Fruit fly (Drosophila melanogaster) whole organism, embryonic: ENCODE measurements around the gene 5-HT7.

Experiments used
- Adf1 ChIP-seq: fragments of 200-800 bp; sonication (Bioruptor generic); IDR thresholded peaks from 2 replicates; pipeline ENCODE4 v1.3.6; 2022; ENCODE audit warnings: missing biosample characterization, missing genetic modification characterization
- Aef1 ChIP-seq: fragments of 200-800 bp; sonication (Bioruptor generic); IDR thresholded peaks from 3 replicates; pipeline ENCODE4 v1.3.6; 2022; ENCODE audit warnings: missing biosample characterization, missing genetic modification characterization
- Antp ChIP-seq: fragments of 200-800 bp; sonication (Bioruptor generic); optimal IDR thresholded peaks from 3 replicates; lab custom pipeline; 2016; ENCODE audit warnings: missing biosample characterization, missing genetic modification characterization
- CG10543 ChIP-seq: fragments of 200-800 bp; sonication (Bioruptor generic); optimal IDR thresholded peaks from 3 replicates; lab custom pipeline; 2017; ENCODE audit warnings: missing biosample characterization, mild to moderate bottlenecking, missing genetic modification characterization, moderate library complexity
- CG10959 ChIP-seq: fragments of 200-800 bp; sonication (Bioruptor generic); IDR thresholded peaks from 2 replicates; pipeline ENCODE4 v1.3.6; 2022; ENCODE audit warnings: missing biosample characterization, missing genetic modification characterization
- CG10979 ChIP-seq: fragments of 200-800 bp; sonication (Bioruptor generic); optimal IDR thresholded peaks from 2 replicates; lab custom pipeline; 2018; ENCODE audit warnings: missing biosample characterization, mild to moderate bottlenecking, missing genetic modification characterization, moderate library complexity
- CG11695 ChIP-seq: fragments of 200-800 bp; sonication (Bioruptor generic); IDR thresholded peaks from 3 replicates; pipeline ENCODE4 v1.3.6; 2022; ENCODE audit warnings: missing biosample characterization, missing genetic modification characterization
- CG12659 ChIP-seq: fragments of 200-800 bp; sonication (Bioruptor generic); optimal IDR thresholded peaks from 3 replicates; lab custom pipeline; 2017; ENCODE audit warnings: mild to moderate bottlenecking, missing biosample characterization, missing genetic modification reagents, missing genetic modification characterization
- CG13424 ChIP-seq: fragments of 200-800 bp; sonication (Bioruptor generic); optimal IDR thresholded peaks from 2 replicates; lab custom pipeline; 2019; ENCODE audit warnings: missing biosample characterization, mild to moderate bottlenecking, missing genetic modification characterization, moderate library complexity
- CG14050 ChIP-seq: fragments of 200-800 bp; sonication (Bioruptor generic); IDR thresholded peaks from 3 replicates; pipeline ENCODE4 v1.3.6; 2022; ENCODE audit warnings: missing biosample characterization, missing genetic modification characterization
- CG16813 ChIP-seq: fragments of 200-800 bp; sonication (Bioruptor generic); IDR thresholded peaks from 3 replicates; pipeline ENCODE4 v1.3.6; 2022; ENCODE audit warnings: missing biosample characterization, missing genetic modification characterization; ENCODE audit not compliant: partially characterized antibody
- CG18011 ChIP-seq: fragments of 200-800 bp; sonication (Bioruptor generic); optimal IDR thresholded peaks from 2 replicates; lab custom pipeline; 2017; ENCODE audit warnings: missing biosample characterization, missing genetic modification characterization, mild to moderate bottlenecking, moderate library complexity, missing genotype
- CG18599 ChIP-seq: fragments of 200-800 bp; sonication (Bioruptor generic); optimal IDR thresholded peaks from 3 replicates; lab custom pipeline; 2017; ENCODE audit warnings: missing biosample characterization, missing genetic modification characterization, mild to moderate bottlenecking, moderate library complexity, missing genetic modification reagents
- CG34376 ChIP-seq: fragments of 200-800 bp; sonication (Bioruptor generic); optimal IDR thresholded peaks from 2 replicates; lab custom pipeline; 2018; ENCODE audit warnings: missing biosample characterization, mild to moderate bottlenecking, missing genetic modification characterization
- CG6683 ChIP-seq: fragments of 200-800 bp; sonication (Bioruptor generic); optimal IDR thresholded peaks from 2 replicates; lab custom pipeline; 2017; ENCODE audit warnings: missing biosample characterization, mild to moderate bottlenecking, missing genetic modification characterization, missing genetic modification reagents
- CG7928 ChIP-seq: fragments of 200-800 bp; sonication (Bioruptor generic); optimal IDR thresholded peaks from 2 replicates; lab custom pipeline; 2017; ENCODE audit warnings: missing biosample characterization, mild to moderate bottlenecking, missing genetic modification characterization
- CG8478 ChIP-seq: fragments of >200 bp; optimal IDR thresholded peaks from 2 replicates; lab custom pipeline; 2018
- CG8944 ChIP-seq: fragments of 200-800 bp; sonication (Bioruptor generic); optimal IDR thresholded peaks from 3 replicates; lab custom pipeline; 2016; ENCODE audit warnings: missing biosample characterization, missing genetic modification characterization
- CoRest ChIP-seq: fragments of 200-800 bp; sonication (Bioruptor generic); optimal IDR thresholded peaks from 3 replicates; lab custom pipeline; 2018; ENCODE audit warnings: missing biosample characterization, mild to moderate bottlenecking, missing genetic modification characterization, moderate library complexity
- Dbx ChIP-seq: fragments of 200-800 bp; sonication (Bioruptor generic); IDR thresholded peaks from 3 replicates; pipeline ENCODE4 v1.3.6; 2022; ENCODE audit warnings: missing biosample characterization, missing genetic modification characterization
- E2f2 ChIP-seq: fragments of 200-800 bp; sonication (Bioruptor generic); IDR thresholded peaks from 2 replicates; pipeline ENCODE4 v1.3.6; 2022; ENCODE audit warnings: missing biosample characterization, missing genetic modification characterization
- Elba2 ChIP-seq: fragments of 200-800 bp; sonication (Bioruptor generic); optimal IDR thresholded peaks from 3 replicates; lab custom pipeline; 2016; ENCODE audit warnings: missing biosample characterization, missing genetic modification characterization
- H2.0 ChIP-seq: fragments of 200-800 bp; sonication (Bioruptor generic); IDR thresholded peaks from 2 replicates; pipeline ENCODE4 v1.3.6; 2022; ENCODE audit warnings: missing biosample characterization, missing genetic modification characterization
- Hand ChIP-seq: fragments of 200-800 bp; sonication (Bioruptor generic); optimal IDR thresholded peaks from 2 replicates; lab custom pipeline; 2017; ENCODE audit warnings: mild to moderate bottlenecking, missing biosample characterization, missing genetic modification reagents, missing genetic modification characterization
- Hmr ChIP-seq: fragments of 200-800 bp; sonication (Bioruptor generic); optimal IDR thresholded peaks from 3 replicates; lab custom pipeline; 2017; ENCODE audit warnings: mild to moderate bottlenecking, missing biosample characterization, missing genetic modification reagents, missing genetic modification characterization
- Lim3 ChIP-seq: fragments of 200-800 bp; sonication (Bioruptor generic); IDR thresholded peaks from 2 replicates; pipeline ENCODE4 v1.3.6; 2022; ENCODE audit warnings: missing biosample characterization, missing genetic modification characterization
- Mes4 ChIP-seq: fragments of 200-800 bp; sonication (Bioruptor generic); optimal IDR thresholded peaks from 2 replicates; lab custom pipeline; 2016; ENCODE audit warnings: missing biosample characterization, missing genetic modification characterization
- NFAT ChIP-seq: fragments of 200-800 bp; sonication (Bioruptor generic); IDR thresholded peaks from 2 replicates; pipeline ENCODE4 v1.3.6; 2022; ENCODE audit warnings: missing biosample characterization, missing genetic modification characterization
- Nf-YA ChIP-seq: fragments of 200-800 bp; sonication (Bioruptor generic); IDR thresholded peaks from 2 replicates; pipeline ENCODE4 v1.3.6; 2022; ENCODE audit warnings: missing biosample characterization, missing genetic modification characterization
- Opbp ChIP-seq: fragments of 200-800 bp; sonication (Bioruptor generic); IDR thresholded peaks from 3 replicates; pipeline ENCODE4 v1.3.6; 2022; ENCODE audit warnings: missing biosample characterization, missing genetic modification characterization; ENCODE audit not compliant: partially characterized antibody
- Taf1 ChIP-seq: fragments of 200-800 bp; sonication (Bioruptor generic); IDR thresholded peaks from 2 replicates; pipeline ENCODE4 v1.3.6; 2022; ENCODE audit warnings: missing biosample characterization, missing genetic modification characterization
- bab2 ChIP-seq: fragments of 200-800 bp; sonication (Bioruptor generic); optimal IDR thresholded peaks from 2 replicates; lab custom pipeline; 2016; ENCODE audit warnings: missing biosample characterization, missing genetic modification characterization
- bsh ChIP-seq, 2 experiments: fragments of 200-800 bp; sonication (Bioruptor generic); optimal IDR thresholded peaks; 2 replicates each; lab custom pipeline; 2017 to 2018; ENCODE audit warnings: mild to moderate bottlenecking in 2 of 2, missing biosample characterization in 2 of 2, missing genetic modification characterization in 2 of 2, moderate library complexity in 1 of 2
- cad ChIP-seq: fragments of >200 bp; optimal IDR thresholded peaks from 2 replicates; lab custom pipeline; 2017; ENCODE audit warnings: missing biosample characterization, missing genetic modification characterization
- cato ChIP-seq: fragments of 200-800 bp; sonication (Bioruptor generic); optimal IDR thresholded peaks from 2 replicates; lab custom pipeline; 2016; ENCODE audit warnings: missing biosample characterization, missing genetic modification characterization, borderline replicate concordance
- cg ChIP-seq: fragments of 200-800 bp; sonication (Bioruptor generic); optimal IDR thresholded peaks from 3 replicates; lab custom pipeline; 2019; ENCODE audit warnings: missing biosample characterization, mild to moderate bottlenecking, missing genetic modification characterization, moderate library complexity
- chif ChIP-seq, 2 experiments: fragments of 200-800 bp; sonication (Bioruptor generic); optimal IDR thresholded peaks; 3 replicates each; lab custom pipeline; 2016; ENCODE audit warnings: missing biosample characterization in 2 of 2, missing genetic modification characterization in 2 of 2
- dati ChIP-seq: fragments of 200-800 bp; sonication (Bioruptor generic); IDR thresholded peaks from 2 replicates; pipeline ENCODE4 v1.3.6; 2022; ENCODE audit warnings: missing biosample characterization, missing genetic modification characterization
- disco-r ChIP-seq: fragments of 200-800 bp; sonication (Bioruptor generic); optimal IDR thresholded peaks from 2 replicates; lab custom pipeline; 2016; ENCODE audit warnings: missing biosample characterization, missing genetic modification characterization
- dm ChIP-seq: fragments of 200-800 bp; sonication (Bioruptor generic); optimal IDR thresholded peaks from 3 replicates; lab custom pipeline; 2016; ENCODE audit warnings: missing biosample characterization, missing genetic modification characterization
- eyg ChIP-seq: fragments of 200-800 bp; sonication (Bioruptor generic); optimal IDR thresholded peaks from 3 replicates; lab custom pipeline; 2016; ENCODE audit warnings: missing biosample characterization, missing genetic modification characterization
- ftz-f1 ChIP-seq: fragments of 200-800 bp; sonication (Bioruptor generic); optimal IDR thresholded peaks from 2 replicates; lab custom pipeline; 2016; ENCODE audit warnings: missing biosample characterization, missing genetic modification characterization
- hb ChIP-seq: fragments of 200-800 bp; sonication (Bioruptor generic); IDR thresholded peaks from 3 replicates; pipeline ENCODE4 v1.3.6; 2022; ENCODE audit warnings: missing biosample characterization, missing genetic modification characterization; ENCODE audit not compliant: partially characterized antibody
- hbn ChIP-seq: fragments of 200-800 bp; sonication (Bioruptor generic); IDR thresholded peaks from 2 replicates; pipeline ENCODE4 v1.3.6; 2022; ENCODE audit warnings: missing biosample characterization, missing genetic modification characterization; ENCODE audit not compliant: partially characterized antibody
- klu ChIP-seq: fragments of 200-800 bp; sonication (Bioruptor generic); IDR thresholded peaks from 2 replicates; pipeline ENCODE4 v1.3.6; 2022; ENCODE audit warnings: missing biosample characterization, missing genetic modification characterization
- mirr ChIP-seq: fragments of 200-800 bp; sonication (Bioruptor generic); optimal IDR thresholded peaks from 3 replicates; lab custom pipeline; 2018; ENCODE audit warnings: missing biosample characterization, mild to moderate bottlenecking, missing genetic modification characterization
- org-1 ChIP-seq: fragments of 200-800 bp; sonication (Bioruptor generic); optimal IDR thresholded peaks from 2 replicates; lab custom pipeline; 2017; ENCODE audit warnings: missing biosample characterization, missing genetic modification characterization
- pros ChIP-seq: fragments of 200-800 bp; sonication (Bioruptor generic); optimal IDR thresholded peaks from 3 replicates; lab custom pipeline; 2019; ENCODE audit warnings: missing biosample characterization, mild to moderate bottlenecking, missing genetic modification characterization, moderate library complexity
- sd ChIP-seq: fragments of 200-800 bp; sonication (Bioruptor generic); optimal IDR thresholded peaks from 3 replicates; lab custom pipeline; 2018; ENCODE audit warnings: missing biosample characterization, mild to moderate bottlenecking, missing genetic modification characterization, moderate library complexity
- slou ChIP-seq: fragments of 200-800 bp; sonication (Bioruptor generic); optimal IDR thresholded peaks from 3 replicates; lab custom pipeline; 2016; ENCODE audit warnings: missing biosample characterization, missing genetic modification characterization
- tap ChIP-seq: fragments of 200-800 bp; optimal IDR thresholded peaks from 3 replicates; lab custom pipeline; 2019; ENCODE audit warnings: missing biosample characterization, mild to moderate bottlenecking, missing genetic modification characterization, moderate library complexity
- trem ChIP-seq: fragments of 200-800 bp; optimal IDR thresholded peaks from 3 replicates; lab custom pipeline; 2019; ENCODE audit warnings: missing biosample characterization, mild to moderate bottlenecking, missing genetic modification characterization, moderate library complexity

5-HT7 gene

dm6 chr3R:31010086-31010485 lies 6.6 kb downstream of the 5-HT7 start:
- TF ChIP-seq CG12659 (GFP tag; lab: Kevin White, UChicago) (no peak), CG10543 (peak; percentile 31), CoRest (tag; lab: Kevin White, UChicago) (no peak), bsh (GFP tag; optimal IDR thresholded peaks at IDR 0.05; lab: Kevin White, UChicago) (no peak), trem (tag; lab: Kevin White, UChicago) (no peak), CG14050 (GFP tag; lab: Robert Waterston, UW) (no peak), pros (GFP tag; lab: Kevin White, UChicago) (no peak), CG6683 (GFP tag; lab: Kevin White, UChicago) (no peak), hbn (GFP tag; lab: Robert Waterston, UW) (no peak), sd (tag; lab: Kevin White, UChicago) (peak; percentile 79), dati (GFP tag; lab: Robert Waterston, UW) (no peak), CG16813 (GFP tag; lab: Robert Waterston, UW) (no peak), Aef1 (no peak), hb (GFP tag; lab: Robert Waterston, UW) (no peak), mirr (GFP tag; lab: Kevin White, UChicago) (peak; percentile 61), Hand (GFP tag; lab: Kevin White, UChicago) (no peak), CG8944 (GFP tag; lab: Kevin White, UChicago) (no peak), Opbp (GFP tag; lab: Robert Waterston, UW) (no peak), H2.0 (GFP tag; lab: Robert Waterston, UW) (no peak), bab2 (GFP tag; lab: Kevin White, UChicago) (no peak), dm (GFP tag; lab: Kevin White, UChicago) (no peak), NFAT (no peak), CG34376 (GFP tag; lab: Kevin White, UChicago) (peak; percentile 54), cad (GFP tag; lab: Kevin White, UChicago) (no peak), Antp (GFP tag; lab: Kevin White, UChicago) (no peak), eyg (GFP tag; lab: Kevin White, UChicago) (no peak), ftz-f1 (GFP tag; lab: Kevin White, UChicago) (no peak), CG8478 (lab: Kevin White, UChicago) (no peak), org-1 (GFP tag; lab: Kevin White, UChicago) (no peak), Lim3 (GFP tag; lab: Robert Waterston, UW) (peak; percentile 59; the same call in 1 of the 2 replicates), Elba2 (GFP tag; lab: Kevin White, UChicago) (no peak), cg (GFP tag; lab: Kevin White, UChicago) (no peak), E2f2 (GFP tag; lab: Robert Waterston, UW) (no peak), CG11695 (GFP tag; lab: Robert Waterston, UW) (no peak), Mes4 (GFP tag; lab: Kevin White, UChicago) (no peak), cato (GFP tag; lab: Kevin White, UChicago) (no peak), CG13424 (tag; lab: Kevin White, UChicago) (no peak), CG10979 (no peak), CG18599 (GFP tag; lab: Kevin White, UChicago) (peak; percentile 46), chif (GFP tag; optimal IDR thresholded peaks at IDR 0.05; lab: Kevin White, UChicago) (no peak), klu (GFP tag; lab: Robert Waterston, UW) (no peak), Nf-YA (GFP tag; lab: Robert Waterston, UW) (no peak), Dbx (GFP tag; lab: Robert Waterston, UW) (no peak), Adf1 (GFP tag; lab: Robert Waterston, UW) (no peak; the same call in 1 of the 2 replicates), CG7928 (GFP tag; lab: Kevin White, UChicago) (no peak), Taf1 (GFP tag; lab: Robert Waterston, UW) (no peak), tap (tag; lab: Kevin White, UChicago) (no peak), Hmr (GFP tag; lab: Kevin White, UChicago) (no peak), slou (no peak), CG18011 (no peak), disco-r (GFP tag; lab: Kevin White, UChicago) (no peak), CG10959 (GFP tag; lab: Robert Waterston, UW) (no peak)
